Worm (Caenorhabditis elegans) whole organism, L4/young adult: ENCODE results near the gene C25F9.15.

Experiments
- W03F9.2 ChIP-seq: fragments of 150-350 bp; optimal IDR thresholded peaks from 2 replicates; lab custom pipeline; 2014; ENCODE audit warnings: missing biosample characterization, missing genetic modification characterization
- him-1 ChIP-seq: sonication (generic microtip); optimal IDR thresholded peaks from 2 replicates; lab custom pipeline; 2016; ENCODE audit warnings: missing genotype, missing genetic modification reagents, missing genetic modification characterization, missing compliant biosample characterization

DNA sequence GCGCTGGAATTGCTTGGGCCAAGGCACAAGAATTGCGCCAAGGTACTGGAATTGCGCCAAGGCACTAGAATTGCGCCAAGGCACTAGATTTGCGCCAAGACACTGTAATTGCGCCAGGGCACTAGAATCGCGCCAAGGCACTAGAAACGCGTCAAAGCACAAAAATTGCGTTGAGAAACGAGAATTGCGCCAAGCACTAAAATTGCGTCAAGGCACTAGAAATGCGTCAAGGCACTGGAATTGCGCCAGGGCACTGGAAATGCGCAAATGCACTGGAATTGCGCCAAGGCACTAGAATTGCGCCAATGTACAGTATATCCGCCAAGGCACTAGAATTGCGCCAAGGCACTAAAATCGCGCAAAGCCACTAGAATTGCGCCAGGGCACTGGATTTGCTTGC lies 46.2 kb upstream of the C25F9.15 start:
- TF ChIP-seq him-1 (tag; lab: Kevin White, UChicago) (no peak), W03F9.2 (tag; lab: Kevin White, UChicago) (no peak)
